Worm (Caenorhabditis elegans): ENCODE results near the gene mrps-34.
A peak's percentile ranks its signal among the peaks of the same experiment; 100 is the strongest.

The mrps-34 gene

DNA sequence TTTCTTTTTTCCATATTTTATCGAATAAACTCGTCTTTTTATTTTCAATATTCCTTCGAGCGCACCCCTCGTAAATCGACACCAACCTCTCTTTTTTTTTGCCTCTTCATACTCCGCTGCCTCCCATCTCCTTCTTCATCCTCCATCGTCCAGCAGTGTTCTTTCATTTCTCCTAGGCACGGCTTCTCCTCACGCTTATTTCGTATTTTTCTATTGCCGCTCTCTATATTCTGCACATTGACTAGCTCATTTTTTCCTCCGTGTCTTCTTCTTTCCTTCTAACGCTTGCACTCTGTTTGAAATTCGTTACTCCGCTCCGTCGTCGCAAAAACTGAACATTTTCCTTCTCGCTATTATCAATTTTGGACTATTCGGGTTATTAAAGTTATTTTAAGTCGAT is 13.1 kb upstream of the mrps-34 start:
- peak in 1 of 3 experiments; percentile 50 for TF ChIP-seq ceh-82 (tag; optimal IDR thresholded peaks at IDR 0.05)
- peak in 1 of 2 experiments; percentile 16 for TF ChIP-seq lsy-2 (tag; optimal IDR thresholded peaks at IDR 0.05)
- no peak for TF ChIP-seq hlh-4 (tag; optimal IDR thresholded peaks at IDR 0.05)
- TF ChIP-seq fkh-8 (tag; optimal IDR thresholded peaks at IDR 0.05): peak; percentile 9
- TF ChIP-seq nhr-12 (tag; optimal IDR thresholded peaks at IDR 0.05): no peak
- peak; percentile 18 for TF ChIP-seq nhr-47 (tag; optimal IDR thresholded peaks at IDR 0.05)
- TF ChIP-seq fkh-4 (tag; optimal IDR thresholded peaks at IDR 0.05; ENCODE audit: borderline replicate concordance): no peak
- TF ChIP-seq lin-15B (tag; optimal IDR thresholded peaks at IDR 0.05): no peak
- TF ChIP-seq efl-1 (optimal IDR thresholded peaks at IDR 0.05): peak in 1 of 2 experiments; percentile 10
- TF ChIP-seq efl-1 (GFP tag; optimal IDR thresholded peaks at IDR 0.05 in 1 of 2): no peak
- TF ChIP-seq ztf-4 (tag; optimal IDR thresholded peaks at IDR 0.05): no peak
- TF ChIP-seq Y116A8C.19 (tag; optimal IDR thresholded peaks at IDR 0.05; ENCODE audit: borderline replicate concordance): no peak
- TF ChIP-seq lin-14 (GFP tag; optimal IDR thresholded peaks at IDR 0.05): peak; percentile 71

DNA sequence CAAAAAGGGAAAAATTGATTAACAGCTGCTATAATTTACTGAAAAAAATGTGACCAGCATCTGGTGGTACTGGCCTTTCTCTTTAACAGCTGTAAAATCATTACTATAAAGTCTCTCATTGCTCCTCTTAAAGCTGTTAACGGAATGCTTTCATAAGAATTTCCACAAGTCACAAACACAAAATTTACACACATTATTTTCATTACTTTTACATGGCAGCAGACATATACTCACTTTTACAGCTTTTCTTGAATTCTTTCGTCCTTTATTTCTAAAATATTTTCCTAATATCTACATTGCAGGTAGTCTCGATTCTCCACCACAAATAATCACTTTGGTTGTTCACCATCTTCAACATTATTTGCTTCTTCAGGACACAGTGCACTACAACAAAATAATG is 11.1 kb upstream of the mrps-34 start, which contains the start of gene imph-1:
imph-1 (plus strand) TSS at position 301 of the 400 bp plus-strand sequence.
- no peak for TF ChIP-seq nhr-11 (tag; optimal IDR thresholded peaks at IDR 0.05)
- no peak for TF ChIP-seq aha-1 (tag; optimal IDR thresholded peaks at IDR 0.05)
- no peak for TF ChIP-seq fkh-8 (tag; optimal IDR thresholded peaks at IDR 0.05)
- TF ChIP-seq vab-15 (tag; optimal IDR thresholded peaks at IDR 0.05): no peak
- TF ChIP-seq alr-1 (tag; optimal IDR thresholded peaks at IDR 0.05; ENCODE audit: borderline replicate concordance): no peak
- no peak for TF ChIP-seq snu-23 (GFP tag; optimal IDR thresholded peaks at IDR 0.05)
- no peak for TF ChIP-seq efl-1 (optimal IDR thresholded peaks at IDR 0.05)
- peak in 1 of 2 experiments; percentile 37 for TF ChIP-seq efl-1 (GFP tag; optimal IDR thresholded peaks at IDR 0.05 in 1 of 2)

DNA sequence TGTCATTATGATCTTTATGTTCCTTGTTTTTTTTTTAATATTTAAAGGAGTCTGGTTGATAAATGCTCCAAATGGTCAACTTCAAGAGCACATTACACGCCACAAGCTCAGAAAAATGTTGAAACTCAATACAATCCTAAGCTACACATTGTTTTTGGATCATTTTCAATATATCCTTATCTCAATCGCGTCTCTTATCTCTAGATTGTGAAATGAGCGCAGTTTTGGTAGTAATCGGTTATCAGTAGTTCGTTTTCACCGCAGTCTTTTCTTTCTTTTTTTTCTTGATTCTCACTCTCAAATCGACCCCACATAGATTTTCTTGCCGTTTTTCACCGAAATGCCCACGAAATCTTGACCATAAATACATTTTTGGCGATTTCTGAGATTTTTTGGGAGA is 10.6 kb upstream of the mrps-34 start:
- TF ChIP-seq Y116A8C.19 (tag; optimal IDR thresholded peaks at IDR 0.05; ENCODE audit: borderline replicate concordance) (no peak), blmp-1 (tag; optimal IDR thresholded peaks at IDR 0.05) (peak; percentile 13), nhr-237 (tag; optimal IDR thresholded peaks at IDR 0.05) (no peak), elt-2 (tag; optimal IDR thresholded peaks at IDR 0.05) (peak; percentile 17)

DNA sequence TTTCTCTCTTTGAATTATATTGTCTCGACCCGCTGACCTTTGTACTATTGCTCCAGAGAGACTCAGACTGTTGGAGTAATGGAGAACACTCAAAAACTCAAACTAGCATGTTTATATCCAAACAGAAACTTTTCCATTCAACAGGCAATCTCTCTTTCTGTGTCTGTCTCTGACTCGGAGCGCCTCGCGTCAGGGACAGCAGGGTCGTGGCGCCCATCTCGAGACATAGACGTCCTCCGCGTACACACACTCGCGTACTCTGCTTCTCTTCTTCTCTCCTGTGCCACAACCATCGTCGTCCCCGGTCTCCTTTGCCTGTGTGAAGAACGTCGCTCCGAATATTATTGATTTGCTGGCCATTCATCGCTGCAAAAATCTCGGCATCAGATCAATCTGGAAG is 9.7 kb upstream of the mrps-34 start:
- TF ChIP-seq C16A3.4 (tag; optimal IDR thresholded peaks at IDR 0.05): peak; percentile 48
- TF ChIP-seq dsc-1 (tag; optimal IDR thresholded peaks at IDR 0.05): peak; percentile 23
- TF ChIP-seq snpc-4 (tag; optimal IDR thresholded peaks at IDR 0.05): peak; percentile 23
- TF ChIP-seq zip-4 (GFP tag; optimal IDR thresholded peaks at IDR 0.05): no peak
- peak; percentile 83 for TF ChIP-seq nhr-77 (tag; optimal IDR thresholded peaks at IDR 0.05)
- TF ChIP-seq hpl-2 (GFP tag; optimal IDR thresholded peaks at IDR 0.05): no peak
- peak; percentile 73 for TF ChIP-seq nhr-71 (tag; optimal IDR thresholded peaks at IDR 0.05)
- TF ChIP-seq rnt-1 (tag; optimal IDR thresholded peaks at IDR 0.05): peak; percentile 57
- TF ChIP-seq unc-86 (tag; optimal IDR thresholded peaks at IDR 0.05): no peak
- peak; percentile 67 for TF ChIP-seq skn-1 (tag; optimal IDR thresholded peaks at IDR 0.05)
- TF ChIP-seq nhr-28 (tag; optimal IDR thresholded peaks at IDR 0.05): no peak
- peak; percentile 61 for TF ChIP-seq mep-1 (tag; optimal IDR thresholded peaks at IDR 0.05)
- TF ChIP-seq lin-15B (tag; optimal IDR thresholded peaks at IDR 0.05): no peak
- TF ChIP-seq elt-3 (tag; optimal IDR thresholded peaks at IDR 0.05): peak in 1 of 6 experiments; percentile 39
- TF ChIP-seq grh-1 (GFP tag; IDR thresholded peaks at IDR 0.05): no peak
- peak; percentile 20 for TF ChIP-seq ztf-4 (tag; optimal IDR thresholded peaks at IDR 0.05)
- peak; percentile 48 to 77 for TF ChIP-seq lsy-2 (tag; optimal IDR thresholded peaks at IDR 0.05)
- TF ChIP-seq dpl-1 (GFP tag; optimal IDR thresholded peaks at IDR 0.05): peak; percentile 21 to 47 (median 43)
- peak; percentile 15 for TF ChIP-seq xbp-1 (tag; optimal IDR thresholded peaks at IDR 0.05)
- no peak for TF ChIP-seq ets-5 (GFP tag; IDR thresholded peaks at IDR 0.05)
- TF ChIP-seq egl-27 (tag; optimal IDR thresholded peaks at IDR 0.05): peak; percentile 6 to 36
- TF ChIP-seq fkh-10 (GFP tag; optimal IDR thresholded peaks at IDR 0.05): no peak
- TF ChIP-seq tbx-2 (tag; optimal IDR thresholded peaks at IDR 0.05): peak; percentile 60
- peak; percentile 57 for TF ChIP-seq jun-1 (tag; optimal IDR thresholded peaks at IDR 0.05)
- peak in 2 of 3 experiments; percentile 31 to 81 for TF ChIP-seq ceh-82 (tag; optimal IDR thresholded peaks at IDR 0.05)
- TF ChIP-seq lin-35 (GFP tag; optimal IDR thresholded peaks at IDR 0.05): peak; percentile 65 to 71
- no peak for TF ChIP-seq nhr-12 (tag; optimal IDR thresholded peaks at IDR 0.05)
- TF ChIP-seq ceh-90 (tag; optimal IDR thresholded peaks at IDR 0.05): no peak
- peak; percentile 24 for TF ChIP-seq nhr-90 (tag; optimal IDR thresholded peaks at IDR 0.05; ENCODE audit: poor library complexity)
- peak in 1 of 2 experiments; percentile 57 for TF ChIP-seq mdl-1 (tag; optimal IDR thresholded peaks at IDR 0.05)
- no peak for TF ChIP-seq ceh-63 (GFP tag; optimal IDR thresholded peaks at IDR 0.05)

All from whole organism, L1 larva.